Fruit fly (Drosophila melanogaster) whole organism, embryonic: ENCODE data around the gene dib.

ENCODE experiments used
- Adf1 ChIP-seq: fragments of 200-800 bp; sonication (Bioruptor generic); IDR thresholded peaks from 2 replicates; pipeline ENCODE4 v1.3.6; 2022; ENCODE audit warnings: missing biosample characterization, missing genetic modification characterization
- Atf3 ChIP-seq: fragments of 200-800 bp; sonication (Bioruptor generic); optimal IDR thresholded peaks from 3 replicates; lab custom pipeline; 2016; ENCODE audit warnings: missing biosample characterization, missing genetic modification characterization
- Bgb ChIP-seq: fragments of 200-800 bp; sonication (Bioruptor generic); IDR thresholded peaks from 2 replicates; pipeline ENCODE4 v1.3.6; 2022; ENCODE audit warnings: missing biosample characterization, missing genetic modification characterization; ENCODE audit not compliant: partially characterized antibody
- CG10565 ChIP-seq: fragments of 200-800 bp; sonication (Bioruptor generic); optimal IDR thresholded peaks from 3 replicates; lab custom pipeline; 2016; ENCODE audit warnings: missing biosample characterization, mild to moderate bottlenecking, missing genetic modification characterization
- CG10979 ChIP-seq: fragments of 200-800 bp; sonication (Bioruptor generic); optimal IDR thresholded peaks from 2 replicates; lab custom pipeline; 2018; ENCODE audit warnings: missing biosample characterization, mild to moderate bottlenecking, missing genetic modification characterization, moderate library complexity
- CG11398 ChIP-seq: fragments of 200-800 bp; sonication (Bioruptor generic); optimal IDR thresholded peaks from 2 replicates; lab custom pipeline; 2016; ENCODE audit warnings: missing biosample characterization, missing genetic modification characterization
- CG12299 ChIP-seq: fragments of 200-800 bp; sonication (Bioruptor generic); optimal IDR thresholded peaks from 2 replicates; lab custom pipeline; 2018; ENCODE audit warnings: missing biosample characterization, mild to moderate bottlenecking, missing genetic modification characterization
- CG13775 ChIP-seq: fragments of 200-800 bp; sonication (Bioruptor generic); optimal IDR thresholded peaks from 3 replicates; lab custom pipeline; 2017; ENCODE audit warnings: missing biosample characterization, mild to moderate bottlenecking, missing genetic modification characterization
- CG16779 ChIP-seq: fragments of 200-800 bp; sonication (Bioruptor generic); IDR thresholded peaks from 2 replicates; pipeline ENCODE4 v1.3.6; 2022; ENCODE audit warnings: missing biosample characterization, missing genetic modification characterization
- CG3281 ChIP-seq: fragments of 200-800 bp; sonication (Bioruptor generic); optimal IDR thresholded peaks from 3 replicates; lab custom pipeline; 2017; ENCODE audit warnings: missing biosample characterization, mild to moderate bottlenecking, missing genetic modification characterization
- CG3726 ChIP-seq: fragments of 200-800 bp; sonication (Bioruptor generic); IDR thresholded peaks from 3 replicates; pipeline ENCODE4, ENCODE4 v1.3.6; 2022; ENCODE audit warnings: missing biosample characterization, missing genetic modification characterization
- CG4617 ChIP-seq: fragments of 200-800 bp; sonication (Bioruptor generic); optimal IDR thresholded peaks from 3 replicates; lab custom pipeline; 2016; ENCODE audit warnings: missing biosample characterization, missing genetic modification characterization, borderline replicate concordance
- CG5245 ChIP-seq: fragments of 200-800 bp; sonication (Bioruptor generic); optimal IDR thresholded peaks from 3 replicates; lab custom pipeline; 2016; ENCODE audit warnings: missing biosample characterization, missing genetic modification characterization
- CG6683 ChIP-seq: fragments of 200-800 bp; sonication (Bioruptor generic); optimal IDR thresholded peaks from 2 replicates; lab custom pipeline; 2017; ENCODE audit warnings: missing biosample characterization, mild to moderate bottlenecking, missing genetic modification characterization, missing genetic modification reagents
- CG6689 ChIP-seq: fragments of 200-800 bp; sonication (Bioruptor generic); IDR thresholded peaks from 2 replicates; pipeline ENCODE4 v1.3.6; 2022; ENCODE audit warnings: missing biosample characterization, missing genetic modification characterization
- CG7357 ChIP-seq: fragments of 200-800 bp; sonication (Bioruptor generic); IDR thresholded peaks from 3 replicates; pipeline ENCODE4 v1.3.6; 2022; ENCODE audit warnings: missing biosample characterization, missing genetic modification characterization
- CG7372 ChIP-seq: fragments of 200-800 bp; sonication (Bioruptor generic); IDR thresholded peaks from 2 replicates; pipeline ENCODE4 v1.3.6; 2022; ENCODE audit warnings: missing biosample characterization, missing genetic modification characterization
- CG8089 ChIP-seq: fragments of 200-800 bp; sonication (Bioruptor generic); optimal IDR thresholded peaks from 3 replicates; lab custom pipeline; 2016; ENCODE audit warnings: missing biosample characterization, missing genetic modification characterization
- CG8478 ChIP-seq: fragments of >200 bp; optimal IDR thresholded peaks from 2 replicates; lab custom pipeline; 2018
- CG9215 ChIP-seq: fragments of 200-800 bp; sonication (Bioruptor generic); IDR thresholded peaks from 2 replicates; pipeline ENCODE4 v1.3.6; 2022; ENCODE audit warnings: missing biosample characterization, missing genetic modification characterization
- D ChIP-seq, 2 experiments: fragments of 200-800 bp in 1 of 2; fragments of >200 bp in 1 of 2; sonication (Bioruptor generic) in 1 of 2; optimal IDR thresholded peaks; 2 replicates in 1 of 2; 3 replicates in 1 of 2; lab custom pipeline; 2017; ENCODE audit warnings: mild to moderate bottlenecking in 1 of 2, missing biosample characterization in 1 of 2, missing genetic modification characterization in 1 of 2, missing genetic modification reagents in 1 of 2
- Dfd ChIP-seq, 2 experiments: fragments of >200 bp; optimal IDR thresholded peaks; 2 replicates each; lab custom pipeline; 2017; ENCODE audit warnings: missing biosample characterization in 2 of 2, missing genetic modification characterization in 2 of 2
- E2f2 ChIP-seq: fragments of 200-800 bp; sonication (Bioruptor generic); IDR thresholded peaks from 2 replicates; pipeline ENCODE4 v1.3.6; 2022; ENCODE audit warnings: missing biosample characterization, missing genetic modification characterization
- HHEX ChIP-seq: fragments of 200-800 bp; sonication (Bioruptor generic); optimal IDR thresholded peaks from 3 replicates; lab custom pipeline; 2017; ENCODE audit warnings: missing biosample characterization, mild to moderate bottlenecking, missing genetic modification characterization, missing genetic modification reagents
- Hand ChIP-seq: fragments of 200-800 bp; sonication (Bioruptor generic); optimal IDR thresholded peaks from 2 replicates; lab custom pipeline; 2017; ENCODE audit warnings: mild to moderate bottlenecking, missing biosample characterization, missing genetic modification reagents, missing genetic modification characterization
- Hmx ChIP-seq: fragments of 200-800 bp; sonication (Bioruptor generic); optimal IDR thresholded peaks from 2 replicates; lab custom pipeline; 2016; ENCODE audit warnings: missing biosample characterization, missing genetic modification characterization
- Hsf ChIP-seq: fragments of 200-800 bp; sonication (Bioruptor generic); optimal IDR thresholded peaks from 3 replicates; lab custom pipeline; 2016; ENCODE audit warnings: missing biosample characterization, missing genetic modification characterization
- MTF-1 ChIP-seq: fragments of 200-800 bp; sonication (Bioruptor generic); optimal IDR thresholded peaks from 2 replicates; lab custom pipeline; 2018; ENCODE audit warnings: missing biosample characterization, mild to moderate bottlenecking, missing genetic modification characterization, borderline replicate concordance
- Med ChIP-seq: fragments of 200-800 bp; sonication (Bioruptor generic); peaks from one replicate; lab custom pipeline; 2016; ENCODE audit warnings: missing biosample characterization, missing genetic modification characterization, mild to moderate bottlenecking, inconsistent platforms, moderate library complexity
- NC2β ChIP-seq: fragments of 200-800 bp; sonication (Bioruptor generic); optimal IDR thresholded peaks from 2 replicates; lab custom pipeline; 2016; ENCODE audit warnings: missing biosample characterization, missing genetic modification characterization
- Pdp1 ChIP-seq, 2 experiments: fragments of 200-800 bp; sonication (Bioruptor generic); optimal IDR thresholded peaks; 3 replicates each; lab custom pipeline; 2016; ENCODE audit warnings: missing biosample characterization in 2 of 2, missing genetic modification characterization in 2 of 2, mild to moderate bottlenecking in 1 of 2, moderate library complexity in 1 of 2
- Rx ChIP-seq: fragments of 200-800 bp; sonication (Bioruptor generic); IDR thresholded peaks from 2 replicates; pipeline ENCODE4 v1.3.6; 2022; ENCODE audit warnings: missing biosample characterization, missing genetic modification characterization
- Spps ChIP-seq: fragments of 200-800 bp; sonication (Bioruptor generic); optimal IDR thresholded peaks from 2 replicates; lab custom pipeline; 2018; ENCODE audit warnings: missing biosample characterization, mild to moderate bottlenecking, missing genetic modification characterization
- Sry-δ ChIP-seq: fragments of 200-800 bp; sonication (Bioruptor generic); optimal IDR thresholded peaks from 2 replicates; lab custom pipeline; 2016; ENCODE audit warnings: missing biosample characterization, missing genetic modification characterization
- bbx ChIP-seq: fragments of 200-800 bp; sonication (Bioruptor generic); IDR thresholded peaks from 2 replicates; pipeline ENCODE4 v1.3.6; 2022; ENCODE audit warnings: missing biosample characterization, missing genetic modification characterization; ENCODE audit not compliant: partially characterized antibody
- cwo ChIP-seq: fragments of 200-800 bp; sonication (Bioruptor generic); optimal IDR thresholded peaks from 3 replicates; lab custom pipeline; 2017; ENCODE audit warnings: missing biosample characterization, missing genetic modification characterization, mild to moderate bottlenecking, moderate library complexity, missing genetic modification reagents
- dmrt11E ChIP-seq: fragments of 200-800 bp; sonication (Bioruptor generic); optimal IDR thresholded peaks from 3 replicates; lab custom pipeline; 2018; ENCODE audit warnings: missing biosample characterization, mild to moderate bottlenecking, missing genetic modification characterization, moderate library complexity
- fd96Cb ChIP-seq: fragments of 200-800 bp; sonication (Bioruptor generic); optimal IDR thresholded peaks from 2 replicates; lab custom pipeline; 2018; ENCODE audit warnings: missing biosample characterization, mild to moderate bottlenecking, missing genetic modification characterization, moderate library complexity
- hth ChIP-seq: fragments of >200 bp; optimal IDR thresholded peaks from 2 replicates; lab custom pipeline; 2017; ENCODE audit warnings: inconsistent platforms
- lab ChIP-seq: fragments of 200-800 bp; sonication (Bioruptor generic); optimal IDR thresholded peaks from 3 replicates; lab custom pipeline; 2017; ENCODE audit warnings: missing biosample characterization, missing genetic modification characterization, mild to moderate bottlenecking, moderate library complexity, missing genetic modification reagents
- nerfin-1 ChIP-seq: fragments of 200-800 bp; sonication (Bioruptor generic); optimal IDR thresholded peaks from 3 replicates; lab custom pipeline; 2019; ENCODE audit warnings: missing biosample characterization, mild to moderate bottlenecking, missing genetic modification characterization, moderate library complexity
- org-1 ChIP-seq: fragments of 200-800 bp; sonication (Bioruptor generic); optimal IDR thresholded peaks from 2 replicates; lab custom pipeline; 2017; ENCODE audit warnings: missing biosample characterization, missing genetic modification characterization
- seq ChIP-seq: fragments of 200-800 bp; sonication (Bioruptor generic); IDR thresholded peaks from 2 replicates; pipeline ENCODE4 v1.3.6; 2022; ENCODE audit warnings: missing biosample characterization, missing genetic modification characterization
- tin ChIP-seq: fragments of 200-800 bp; sonication (Bioruptor generic); optimal IDR thresholded peaks from 3 replicates; lab custom pipeline; 2016; ENCODE audit warnings: missing biosample characterization, missing genetic modification characterization
- toy ChIP-seq: fragments of 200-800 bp; sonication (Bioruptor generic); IDR thresholded peaks from 2 replicates; pipeline ENCODE4 v1.3.6; 2022; ENCODE audit warnings: missing biosample characterization, missing genetic modification characterization
- vvl ChIP-seq: fragments of 200-800 bp; sonication (Bioruptor generic); IDR thresholded peaks from 2 replicates; pipeline ENCODE4 v1.3.6; 2022; ENCODE audit warnings: missing biosample characterization, missing genetic modification characterization
- wek ChIP-seq: fragments of 200-800 bp; sonication (Bioruptor generic); optimal IDR thresholded peaks from 3 replicates; lab custom pipeline; 2018; ENCODE audit warnings: missing biosample characterization, mild to moderate bottlenecking, missing genetic modification characterization, moderate library complexity
- wor ChIP-seq: fragments of 200-800 bp; sonication (Bioruptor generic); IDR thresholded peaks from 2 replicates; pipeline ENCODE4 v1.3.6; 2022; ENCODE audit warnings: missing biosample characterization, missing genetic modification characterization
- z ChIP-seq: fragments of 200-800 bp; sonication (Bioruptor generic); IDR thresholded peaks from 3 replicates; pipeline ENCODE4 v1.3.6; 2022; ENCODE audit warnings: missing biosample characterization, missing genetic modification characterization

dib gene

DNA sequence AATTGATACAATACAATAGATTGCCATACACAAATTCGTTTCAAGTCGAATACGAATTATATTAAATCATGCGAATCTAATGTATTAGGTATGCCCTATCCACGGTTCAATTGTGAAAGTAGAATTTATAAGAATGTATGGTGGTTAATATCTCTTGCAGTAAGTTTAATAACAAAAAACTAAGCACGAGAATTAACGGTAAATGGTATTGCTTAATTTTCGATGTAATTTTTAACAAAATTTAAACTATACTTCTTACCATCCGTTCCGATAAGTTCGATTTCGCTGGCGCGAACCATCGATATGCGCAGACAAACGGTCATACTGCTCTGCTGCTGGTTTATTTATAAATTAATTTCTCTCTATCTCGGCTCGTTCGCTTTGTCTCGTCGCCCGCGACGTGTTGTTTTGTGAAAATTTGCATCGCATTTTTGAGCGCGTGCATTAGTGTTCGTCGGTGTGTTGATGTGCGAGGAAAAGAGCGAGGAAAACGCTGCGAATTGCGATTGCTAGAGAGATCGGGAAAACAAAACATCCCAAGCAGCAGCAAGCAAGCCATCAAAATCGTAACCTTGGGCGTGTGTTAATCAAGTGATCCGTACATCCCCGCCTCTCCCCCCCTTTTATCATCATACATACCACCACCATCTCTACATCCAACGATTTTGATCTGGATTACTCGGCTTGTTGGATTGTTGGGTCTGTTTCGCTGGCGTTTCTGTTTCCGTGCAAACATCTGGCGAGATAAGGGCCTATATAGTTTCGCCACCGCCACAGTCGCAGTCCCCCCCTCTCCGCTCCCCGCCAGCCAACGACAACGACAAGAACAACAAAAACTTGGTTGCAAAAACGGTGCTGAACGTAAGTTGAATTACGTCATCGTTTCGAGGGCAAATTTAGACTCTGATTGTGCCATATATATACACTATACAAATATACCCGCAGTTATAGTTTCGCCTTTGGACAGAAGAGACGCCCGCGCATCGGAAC, 41.5 kb downstream of the dib start, which contains the start of gene Fit1 (continued):
- TF ChIP-seq CG13775 (GFP tag; lab: Kevin White, UChicago) = no peak
- TF ChIP-seq CG6683 (GFP tag; lab: Kevin White, UChicago) = no peak
- TF ChIP-seq Spps (tag; lab: Kevin White, UChicago) = no peak
- TF ChIP-seq fd96Cb = no peak
- TF ChIP-seq vvl (GFP tag; lab: Robert Waterston, UW) = peak; percentile 60
- TF ChIP-seq lab (GFP tag; lab: Kevin White, UChicago) = peak; percentile 59
- TF ChIP-seq NC2β = no peak
- TF ChIP-seq Sry-δ (GFP tag; lab: Kevin White, UChicago) = no peak
- TF ChIP-seq MTF-1 = no peak
- peak; percentile 27 for TF ChIP-seq HHEX
- no peak for TF ChIP-seq Hsf (GFP tag; lab: Kevin White, UChicago)
- TF ChIP-seq CG10565 = no peak
- no peak for TF ChIP-seq CG6689 (GFP tag; lab: Robert Waterston, UW)
- no peak for TF ChIP-seq Hmx (GFP tag; lab: Kevin White, UChicago)
- TF ChIP-seq Adf1 (GFP tag; lab: Robert Waterston, UW) = peak; percentile 72
- TF ChIP-seq z (GFP tag; lab: Robert Waterston, UW) = no peak
- no peak for TF ChIP-seq CG8089 (GFP tag; lab: Kevin White, UChicago)
- TF ChIP-seq CG11398 = no peak
- TF ChIP-seq CG16779 (GFP tag; lab: Robert Waterston, UW) = no peak
- TF ChIP-seq Atf3 = peak; percentile 31
- peak; percentile 73 for TF ChIP-seq Med (GFP tag; lab: Kevin White, UChicago)
- TF ChIP-seq Pdp1 (GFP tag; optimal IDR thresholded peaks at IDR 0.05; lab: Kevin White, UChicago) = peak in 1 of 2 experiments; percentile 95
- no peak for TF ChIP-seq CG8478
- TF ChIP-seq Hand (GFP tag; lab: Kevin White, UChicago) = peak; percentile 58
- no peak for TF ChIP-seq CG7372 (GFP tag; lab: Robert Waterston, UW)
- peak; percentile 79 for TF ChIP-seq bbx (GFP tag; lab: Robert Waterston, UW)
- peak; percentile 63 for TF ChIP-seq cwo (GFP tag; lab: Kevin White, UChicago)
- no peak for TF ChIP-seq org-1
- peak; percentile 3 for TF ChIP-seq CG10979 (tag; lab: Kevin White, UChicago)
- no peak for TF ChIP-seq tin
- TF ChIP-seq wor (GFP tag; lab: Robert Waterston, UW) = no peak
- no peak for TF ChIP-seq CG9215 (GFP tag; lab: Robert Waterston, UW)
- no peak for TF ChIP-seq wek (GFP tag; lab: Kevin White, UChicago)
- no peak for TF ChIP-seq seq (GFP tag; lab: Robert Waterston, UW)
- no peak for TF ChIP-seq CG5245 (GFP tag; lab: Kevin White, UChicago)
- peak; percentile 76 for TF ChIP-seq E2f2
- TF ChIP-seq Dfd (GFP tag; optimal IDR thresholded peaks at IDR 0.05; lab: Kevin White, UChicago) = no peak
- TF ChIP-seq CG3281 (GFP tag; lab: Kevin White, UChicago) = peak; percentile 9
- no peak for TF ChIP-seq D (optimal IDR thresholded peaks at IDR 0.05; lab: Kevin White, UChicago)
- TF ChIP-seq D (GFP tag; optimal IDR thresholded peaks at IDR 0.05; lab: Kevin White, UChicago) = no peak
- TF ChIP-seq nerfin-1 (tag; lab: Kevin White, UChicago) = peak; percentile 13
- peak; percentile 61 for TF ChIP-seq CG4617 (GFP tag; lab: Kevin White, UChicago)
- TF ChIP-seq dmrt11E (tag; lab: Kevin White, UChicago) = no peak
- TF ChIP-seq CG3726 (GFP tag; lab: Robert Waterston, UW) = no peak
- no peak for TF ChIP-seq hth (lab: Kevin White, UChicago)
- 0 out of 3 replicates have a peak, but pooled peaks have one; percentile 18 for TF ChIP-seq CG7357 (GFP tag; lab: Robert Waterston, UW)
- peak; percentile 75 for TF ChIP-seq Bgb (GFP tag; lab: Robert Waterston, UW)
- no peak for TF ChIP-seq Rx (GFP tag; lab: Robert Waterston, UW)
- no peak for TF ChIP-seq toy
- peak; percentile 4 for TF ChIP-seq CG12299 (tag; lab: Kevin White, UChicago)
